Worm (Caenorhabditis elegans) whole organism, L4 larva: ENCODE results near the gene msp-55.
A peak's percentile ranks its signal among the peaks of the same experiment; 100 is the strongest.

Source experiments
- F26F4.8 ChIP-seq: fragments of 200-800 bp; sonication (Bioruptor generic); conservative IDR thresholded peaks from 2 replicates; pipeline ENCODE4 v1.3.6; 2022; ENCODE audit warnings: missing genetic modification characterization, missing compliant biosample characterization
- F37D6.2 ChIP-seq: sonication (generic microtip); optimal IDR thresholded peaks from 2 replicates; lab custom pipeline; 2016; ENCODE audit warnings: mild to moderate bottlenecking, missing genetic modification characterization, missing compliant biosample characterization
- R02D3.7 ChIP-seq: fragments of 150-350 bp; sonication (generic microtip); optimal IDR thresholded peaks from 3 replicates; lab custom pipeline; 2014; ENCODE audit warnings: missing biosample characterization, missing genetic modification characterization
- T20F7.1 ChIP-seq: fragments of 200-800 bp; sonication (Bioruptor generic); optimal IDR thresholded peaks from 2 replicates; lab custom pipeline; 2018; ENCODE audit warnings: mild to moderate bottlenecking, missing genetic modification characterization, missing compliant biosample characterization
- Y105C5A.15 ChIP-seq: fragments of 200-800 bp; sonication (Bioruptor generic); IDR thresholded peaks from 2 replicates; pipeline ENCODE4 v1.3.6; 2022; ENCODE audit warnings: missing genetic modification characterization, missing compliant biosample characterization
- Y48G9A.11 ChIP-seq: fragments of 200-800 bp; sonication (Bioruptor generic); IDR thresholded peaks from 2 replicates; pipeline ENCODE4 v1.3.6; 2022; ENCODE audit warnings: missing genetic modification reagents, missing genetic modification characterization, missing compliant biosample characterization
- Y75B8A.6 ChIP-seq: fragments of 200-800 bp; sonication (Bioruptor generic); IDR thresholded peaks from 2 replicates; pipeline ENCODE4 v1.3.6; 2022; ENCODE audit warnings: missing genetic modification reagents, missing genetic modification characterization, missing compliant biosample characterization
- ZK337.2 ChIP-seq: fragments of 200-800 bp; sonication (Bioruptor generic); IDR thresholded peaks from 2 replicates; pipeline ENCODE4 v1.3.6; 2022; ENCODE audit warnings: missing genetic modification reagents, missing genetic modification characterization, missing compliant biosample characterization
- aha-1 ChIP-seq: fragments of 150-350 bp; peaks from one replicate; lab custom pipeline; 2014; ENCODE audit warnings: missing biosample characterization, missing genetic modification characterization
- aly-2 ChIP-seq: sonication (generic microtip); optimal IDR thresholded peaks from 2 replicates; lab custom pipeline; 2018; ENCODE audit warnings: missing biosample characterization, missing genetic modification characterization
- ama-1 ChIP-seq: fragments of 150-350 bp; optimal IDR thresholded peaks from 2 replicates; lab custom pipeline; 2014; ENCODE audit warnings: inconsistent platforms, mixed read lengths
- arid-1 ChIP-seq: fragments of 200-800 bp; sonication (Bioruptor generic); conservative IDR thresholded peaks from 2 replicates; pipeline ENCODE4 v1.3.6; 2022; ENCODE audit warnings: missing genetic modification reagents, missing genetic modification characterization, missing compliant biosample characterization
- attf-4 ChIP-seq: sonication (generic microtip); optimal IDR thresholded peaks from 3 replicates; lab custom pipeline; 2017; ENCODE audit warnings: missing biosample characterization, missing genetic modification characterization
- ceh-20 ChIP-seq: fragments of 200-800 bp; sonication (Bioruptor generic); IDR thresholded peaks from 2 replicates; pipeline ENCODE4 v1.3.6; 2022; ENCODE audit warnings: missing genetic modification reagents, missing genetic modification characterization, missing compliant biosample characterization
- ceh-32 ChIP-seq: sonication (generic microtip); optimal IDR thresholded peaks from 2 replicates; lab custom pipeline; 2016; ENCODE audit warnings: mild to moderate bottlenecking, missing genetic modification characterization, missing compliant biosample characterization; ENCODE audit not compliant: poor library complexity
- ceh-44 ChIP-seq: fragments of 200-800 bp; sonication (Bioruptor generic); IDR thresholded peaks from 2 replicates; pipeline ENCODE4 v1.3.6; 2022; ENCODE audit warnings: missing genetic modification reagents, missing genetic modification characterization, missing compliant biosample characterization
- ceh-62 ChIP-seq: sonication (generic microtip); optimal IDR thresholded peaks from 2 replicates; lab custom pipeline; 2017; ENCODE audit warnings: missing biosample characterization, missing genetic modification characterization
- ceh-82 ChIP-seq: sonication (generic microtip); optimal IDR thresholded peaks from 2 replicates; lab custom pipeline; 2017; ENCODE audit warnings: missing biosample characterization, missing genetic modification characterization
- ces-1 ChIP-seq: fragments of 150-350 bp; sonication (generic microtip); optimal IDR thresholded peaks from 4 replicates; lab custom pipeline; 2014; ENCODE audit warnings: missing biosample characterization, missing genetic modification reagents, missing genetic modification characterization
- daf-19 ChIP-seq: fragments of 200-800 bp; sonication (Bioruptor generic); conservative IDR thresholded peaks from 2 replicates; pipeline ENCODE4 v1.3.6; 2022; ENCODE audit warnings: missing genetic modification characterization, missing compliant biosample characterization
- dmd-9 ChIP-seq: fragments of 200-800 bp; sonication (Bioruptor generic); IDR thresholded peaks from 2 replicates; pipeline ENCODE4 v1.3.6; 2022; ENCODE audit warnings: missing genetic modification reagents, missing genetic modification characterization, missing compliant biosample characterization
- dpl-1 ChIP-seq: fragments of 150-350 bp; optimal IDR thresholded peaks from 2 replicates; lab custom pipeline; 2014; ENCODE audit warnings: missing biosample characterization, missing genetic modification reagents, missing genetic modification characterization
- duxl-1 ChIP-seq: sonication (generic microtip); optimal IDR thresholded peaks from 2 replicates; lab custom pipeline; 2016; ENCODE audit warnings: mild to moderate bottlenecking, missing genetic modification characterization, moderate library complexity, missing compliant biosample characterization; ENCODE audit not compliant: poor library complexity
- dve-1 ChIP-seq: sonication (generic microtip); optimal IDR thresholded peaks from 2 replicates; lab custom pipeline; 2017; ENCODE audit warnings: antibody characterized with exemption, mild to moderate bottlenecking, missing genetic modification characterization, missing compliant biosample characterization; ENCODE audit not compliant: insufficient read depth
- hif-1 ChIP-seq, 2 experiments: sonication (generic microtip); optimal IDR thresholded peaks; 2 replicates each; lab custom pipeline; 2016 to 2017; ENCODE audit warnings: missing compliant biosample characterization in 2 of 2, missing genetic modification characterization in 2 of 2, missing genetic modification reagents in 2 of 2, missing genotype in 2 of 2, mild to moderate bottlenecking in 1 of 2
- hlh-11 ChIP-seq: fragments of 200-800 bp; sonication (Bioruptor generic); optimal IDR thresholded peaks from 2 replicates; lab custom pipeline; 2018; ENCODE audit warnings: mild to moderate bottlenecking, missing genetic modification characterization, missing compliant biosample characterization
- lim-7 ChIP-seq: fragments of 200-800 bp; sonication (Bioruptor generic); IDR thresholded peaks from 2 replicates; pipeline ENCODE4 v1.3.6; 2022; ENCODE audit warnings: missing genetic modification characterization, missing compliant biosample characterization
- lin-39 ChIP-seq: fragments of 150-350 bp; optimal IDR thresholded peaks from 2 replicates; lab custom pipeline; 2014; ENCODE audit warnings: missing biosample characterization, missing genetic modification reagents, missing genetic modification characterization
- lsy-2 ChIP-seq, 2 experiments: fragments of 150-350 bp in 1 of 2; sonication (generic microtip) in 1 of 2; optimal IDR thresholded peaks; 2 replicates each; lab custom pipeline; 2014 to 2017; ENCODE audit warnings: missing biosample characterization in 2 of 2, missing genetic modification characterization in 2 of 2
- mdl-1 ChIP-seq, 2 experiments: fragments of 150-350 bp in 1 of 2; sonication (generic microtip) in 1 of 2; optimal IDR thresholded peaks; 2 replicates each; lab custom pipeline; 2014 to 2017; ENCODE audit warnings: missing biosample characterization in 2 of 2, missing genetic modification characterization in 2 of 2
- mep-1 ChIP-seq: fragments of 150-350 bp; sonication (generic microtip); optimal IDR thresholded peaks from 3 replicates; lab custom pipeline; 2014; ENCODE audit warnings: missing biosample characterization, missing genetic modification characterization
- mes-2 ChIP-seq: sonication (generic microtip); optimal IDR thresholded peaks from 2 replicates; lab custom pipeline; 2016; ENCODE audit warnings: missing genotype, mild to moderate bottlenecking, missing genetic modification characterization, missing compliant biosample characterization; ENCODE audit not compliant: poor library complexity, severe bottlenecking
- mxl-2 ChIP-seq: fragments of 200-800 bp; sonication (Bioruptor generic); conservative IDR thresholded peaks from 2 replicates; pipeline ENCODE4 v1.3.6; 2022; ENCODE audit warnings: missing genetic modification reagents, missing genetic modification characterization, missing compliant biosample characterization
- mxl-3 ChIP-seq: fragments of 200-800 bp; sonication (Bioruptor generic); optimal IDR thresholded peaks from 2 replicates; lab custom pipeline; 2018; ENCODE audit warnings: mild to moderate bottlenecking, missing genetic modification characterization, missing compliant biosample characterization
- nhr-10 ChIP-seq: fragments of 150-350 bp; optimal IDR thresholded peaks from 2 replicates; lab custom pipeline; 2014; ENCODE audit warnings: missing biosample characterization, missing genetic modification characterization
- nhr-11 ChIP-seq: fragments of 150-350 bp; optimal IDR thresholded peaks from 2 replicates; lab custom pipeline; 2014; ENCODE audit warnings: missing biosample characterization, missing genetic modification characterization
- nhr-25 ChIP-seq: sonication (generic microtip); optimal IDR thresholded peaks from 2 replicates; lab custom pipeline; 2017; ENCODE audit warnings: missing genetic modification characterization, mild to moderate bottlenecking, missing compliant biosample characterization, antibody characterized with exemption, moderate library complexity, borderline replicate concordance; ENCODE audit not compliant: insufficient read depth
- nhr-42 ChIP-seq: fragments of 200-800 bp; sonication (Bioruptor generic); IDR thresholded peaks from 2 replicates; pipeline ENCODE4 v1.3.6; 2022; ENCODE audit warnings: missing genetic modification characterization, missing compliant biosample characterization
- nhr-48 ChIP-seq: sonication (generic microtip); optimal IDR thresholded peaks from 2 replicates; lab custom pipeline; 2016; ENCODE audit warnings: mild to moderate bottlenecking, missing genetic modification characterization, missing compliant biosample characterization
- nhr-6 ChIP-seq: fragments of 150-350 bp; optimal IDR thresholded peaks from 2 replicates; lab custom pipeline; 2014; ENCODE audit warnings: missing biosample characterization, missing genetic modification characterization
- nhr-76 ChIP-seq: fragments of 150-350 bp; optimal IDR thresholded peaks from 2 replicates; lab custom pipeline; 2014; ENCODE audit warnings: missing biosample characterization, missing genetic modification characterization
- nhr-77 ChIP-seq: fragments of 150-350 bp; optimal IDR thresholded peaks from 2 replicates; lab custom pipeline; 2014; ENCODE audit warnings: missing biosample characterization, missing genetic modification characterization
- pha-4 ChIP-seq, 2 experiments: fragments of 150-350 bp in 1 of 2; fragments of 200-800 bp in 1 of 2; sonication (Bioruptor generic) in 1 of 2; IDR thresholded peaks in 1 of 2; optimal IDR thresholded peaks in 1 of 2; 2 replicates each; pipeline versions ENCODE4 v1.3.6 to Lab custom; 2014 to 2022; ENCODE audit warnings: missing genetic modification characterization in 2 of 2, missing genetic modification reagents in 2 of 2, missing biosample characterization in 1 of 2, missing compliant biosample characterization in 1 of 2
- pqm-1 ChIP-seq: sonication (generic microtip); optimal IDR thresholded peaks from 2 replicates; lab custom pipeline; 2017; ENCODE audit warnings: missing biosample characterization, missing genetic modification characterization
- skn-1 ChIP-seq: fragments of 150-350 bp; optimal IDR thresholded peaks from 2 replicates; lab custom pipeline; 2014; ENCODE audit warnings: missing biosample characterization, missing genetic modification characterization
- snpc-4 ChIP-seq: fragments of 150-350 bp; optimal IDR thresholded peaks from 2 replicates; lab custom pipeline; 2014; ENCODE audit warnings: missing biosample characterization, missing genetic modification characterization
- spr-1 ChIP-seq: sonication (generic microtip); optimal IDR thresholded peaks from 2 replicates; lab custom pipeline; 2016; ENCODE audit warnings: mild to moderate bottlenecking, missing genetic modification characterization, missing compliant biosample characterization
- vab-7 ChIP-seq: fragments of 200-800 bp; sonication (Bioruptor generic); IDR thresholded peaks from 2 replicates; pipeline ENCODE4 v1.3.6; 2022; ENCODE audit warnings: missing genetic modification reagents, missing genetic modification characterization, missing compliant biosample characterization
- zip-11 ChIP-seq: fragments of 200-800 bp; sonication (Bioruptor generic); IDR thresholded peaks from 2 replicates; pipeline ENCODE4 v1.3.6; 2022; ENCODE audit warnings: missing genetic modification characterization, missing compliant biosample characterization
- ztf-11 ChIP-seq: fragments of 150-350 bp; optimal IDR thresholded peaks from 2 replicates; lab custom pipeline; 2014; ENCODE audit warnings: missing biosample characterization, missing genetic modification characterization

msp-55 gene

ce11 chrIV:5090993-5091793, 35.4 kb upstream of the msp-55 start, which contains the start of the genes snpn-1 and C02B10.4 (continued):
- TF ChIP-seq vab-7 (GFP tag; lab: Robert Waterston, UW) (no peak), ceh-44 (no peak), ceh-32 (tag; lab: Kevin White, UChicago) (no peak), ceh-82 (no peak), zip-11 (GFP tag; lab: Robert Waterston, UW) (no peak), ZK337.2 (GFP tag; lab: Robert Waterston, UW) (no peak), hif-1 (tag; optimal IDR thresholded peaks at IDR 0.05; lab: Kevin White, UChicago) (no peak), mxl-3 (no peak), pha-4 (GFP tag; IDR thresholded peaks at IDR 0.05; lab: Robert Waterston, UW) (no peak), pha-4 (tag; optimal IDR thresholded peaks at IDR 0.05; lab: Kevin White, UChicago) (peak; percentile 42), ceh-62 (tag; lab: Kevin White, UChicago) (no peak), nhr-76 (tag; lab: Kevin White, UChicago) (no peak), arid-1 (0 out of 2 replicates have a peak, but pooled peaks have one; percentile 34), lin-39 (no peak), ces-1 (GFP tag; lab: Kevin White, UChicago) (peak; percentile 47), Y48G9A.11 (GFP tag; lab: Robert Waterston, UW) (no peak), hlh-11 (tag; lab: Kevin White, UChicago) (no peak), dmd-9 (GFP tag; lab: Robert Waterston, UW) (no peak), mxl-2 (GFP tag; lab: Robert Waterston, UW) (no peak), dpl-1 (GFP tag; lab: Kevin White, UChicago) (peak; percentile 52), duxl-1 (tag; lab: Kevin White, UChicago) (no peak), pqm-1 (tag; lab: Kevin White, UChicago) (no peak), nhr-6 (tag; lab: Kevin White, UChicago) (peak; percentile 9), attf-4 (no peak), snpc-4 (tag; lab: Kevin White, UChicago) (no peak), nhr-11 (no peak), ztf-11 (no peak), mdl-1 (tag; optimal IDR thresholded peaks at IDR 0.05; lab: Kevin White, UChicago) (no peak), Y105C5A.15 (GFP tag; lab: Robert Waterston, UW) (no peak), skn-1 (tag; lab: Kevin White, UChicago) (no peak), nhr-42 (GFP tag; lab: Robert Waterston, UW) (no peak), nhr-10 (tag; lab: Kevin White, UChicago) (no peak), aha-1 (peak; percentile 93), mep-1 (tag; lab: Kevin White, UChicago) (peak; percentile 25), daf-19 (no peak), nhr-48 (tag; lab: Kevin White, UChicago) (no peak), nhr-77 (no peak), aly-2 (tag; lab: Kevin White, UChicago) (no peak), ceh-20 (GFP tag; lab: Robert Waterston, UW) (no peak), spr-1 (tag; lab: Kevin White, UChicago) (no peak), lim-7 (no peak), nhr-25 (tag; lab: Kevin White, UChicago) (no peak), lsy-2 (tag; optimal IDR thresholded peaks at IDR 0.05; lab: Kevin White, UChicago) (peak; percentile 85 to 99), T20F7.1 (GFP tag; lab: Kevin White, UChicago) (peak; percentile 2), Y75B8A.6 (no peak), mes-2 (peak; percentile 77), dve-1 (tag; lab: Kevin White, UChicago) (no peak), F26F4.8 (no peak), F37D6.2 (tag; lab: Kevin White, UChicago) (no peak), R02D3.7 (no peak), ama-1 (lab: Kevin White, UChicago) (no peak)
